Fruit fly (Drosophila melanogaster) whole organism, embryonic: ENCODE results near the gene CG31100.

Experiments
- CG31224 ChIP-seq: fragments of 200-800 bp; sonication (Bioruptor generic); IDR thresholded peaks from 2 replicates; pipeline ENCODE4 v1.3.6; 2022; ENCODE audit warnings: missing biosample characterization, missing genetic modification characterization
- sr ChIP-seq: fragments of 200-800 bp; sonication (Bioruptor generic); IDR thresholded peaks from 3 replicates; pipeline ENCODE4 v1.3.6; 2022; ENCODE audit warnings: missing biosample characterization, missing genetic modification characterization

DNA sequence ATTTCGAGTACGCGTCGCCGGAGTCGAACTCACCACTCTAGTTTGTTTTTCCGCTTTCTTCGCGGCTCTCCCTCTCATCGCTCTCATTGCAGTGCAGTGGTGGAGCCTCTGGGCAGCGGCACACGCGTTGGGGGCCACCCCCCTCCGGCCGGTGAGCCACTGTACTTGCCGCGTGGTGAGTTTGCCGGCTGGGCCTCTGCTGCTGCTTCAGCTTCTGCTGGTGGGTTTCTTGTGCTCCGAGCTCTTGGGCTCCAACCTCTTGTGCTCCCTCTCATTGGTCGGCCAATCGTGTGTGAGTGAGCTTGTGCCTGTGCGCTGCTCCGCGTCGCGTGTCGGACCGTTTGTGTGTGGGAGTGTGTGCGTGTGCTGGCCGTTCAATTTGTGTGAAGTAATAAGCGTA is 49.6 kb upstream of the CG31100 start:
- TF ChIP-seq CG31224 (GFP tag; lab: Robert Waterston, UW) (no peak), sr (GFP tag; lab: Robert Waterston, UW) (no peak)
